Worm (Caenorhabditis elegans) whole organism, L4/young adult: ENCODE data around the gene lin-7.

ENCODE experiments used
- W03F9.2 ChIP-seq: fragments of 150-350 bp; optimal IDR thresholded peaks from 2 replicates; lab custom pipeline; 2014; ENCODE audit warnings: missing biosample characterization, missing genetic modification characterization
- dao-5 ChIP-seq: sonication (generic microtip); optimal IDR thresholded peaks from 2 replicates; lab custom pipeline; 2016; ENCODE audit warnings: missing genotype, missing genetic modification characterization, moderate library complexity, missing compliant biosample characterization
- him-1 ChIP-seq: sonication (generic microtip); optimal IDR thresholded peaks from 2 replicates; lab custom pipeline; 2016; ENCODE audit warnings: missing genotype, missing genetic modification reagents, missing genetic modification characterization, missing compliant biosample characterization

DNA sequence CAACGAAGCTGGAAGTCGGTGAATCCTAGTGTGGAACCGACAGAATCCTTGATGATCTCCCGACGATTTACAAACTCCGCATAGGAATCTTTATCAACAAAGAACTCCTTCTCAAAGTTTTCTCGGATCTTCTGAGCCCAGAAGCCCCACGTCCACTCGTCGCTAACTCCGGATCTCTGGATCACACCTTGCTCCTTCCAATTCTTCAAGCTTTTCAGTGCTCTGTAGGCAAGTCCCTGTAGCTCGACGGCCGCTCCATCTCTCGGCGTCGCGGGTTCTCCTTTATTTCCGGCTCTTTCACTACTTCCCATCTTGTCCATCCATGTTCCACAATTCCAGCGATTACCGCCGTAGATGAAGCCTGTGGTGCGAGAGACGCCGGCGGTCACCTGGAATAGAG, 2.1 kb upstream of the lin-7 start:
- no peak for TF ChIP-seq dao-5 (tag; lab: Kevin White, UChicago)
- TF ChIP-seq him-1: no peak
- no peak for TF ChIP-seq W03F9.2 (tag; lab: Kevin White, UChicago)
